Worm (Caenorhabditis elegans): ENCODE results near the gene nspc-20.

The nspc-20 gene

DNA sequence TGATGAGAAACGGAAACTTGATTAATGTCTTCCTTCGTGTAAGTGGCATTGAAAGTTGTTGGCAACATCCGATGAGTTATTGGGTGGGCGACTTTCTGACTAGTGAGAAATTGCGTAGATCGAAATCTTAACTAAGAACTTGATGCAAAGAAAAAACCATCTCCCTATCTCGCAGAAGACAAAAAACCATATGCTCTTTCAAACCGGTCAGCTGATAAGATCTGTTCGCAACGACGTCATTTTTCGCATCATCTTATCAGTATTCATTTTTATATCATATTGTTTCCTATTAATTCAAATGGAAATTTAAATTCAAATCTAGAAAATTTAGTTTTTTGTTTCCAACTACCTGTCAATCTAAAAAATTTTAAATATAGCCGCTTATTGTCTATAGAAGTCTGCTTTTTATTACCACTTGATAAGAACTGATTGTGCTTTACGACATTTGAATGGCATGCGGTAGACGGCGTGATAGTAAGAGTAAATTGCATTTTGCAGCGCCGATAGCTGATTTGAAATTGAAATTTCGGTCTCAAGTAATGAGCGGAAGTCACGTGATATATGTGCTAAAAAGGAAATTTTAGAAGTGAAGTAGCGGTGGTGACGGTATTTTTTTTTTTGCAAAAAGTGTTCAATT is 29.5 kb downstream of the nspc-20 start:
- TF ChIP-seq nhr-12 (tag; optimal IDR thresholded peaks at IDR 0.05) (no peak), cnd-1 (tag; optimal IDR thresholded peaks at IDR 0.05) (no peak)

DNA sequence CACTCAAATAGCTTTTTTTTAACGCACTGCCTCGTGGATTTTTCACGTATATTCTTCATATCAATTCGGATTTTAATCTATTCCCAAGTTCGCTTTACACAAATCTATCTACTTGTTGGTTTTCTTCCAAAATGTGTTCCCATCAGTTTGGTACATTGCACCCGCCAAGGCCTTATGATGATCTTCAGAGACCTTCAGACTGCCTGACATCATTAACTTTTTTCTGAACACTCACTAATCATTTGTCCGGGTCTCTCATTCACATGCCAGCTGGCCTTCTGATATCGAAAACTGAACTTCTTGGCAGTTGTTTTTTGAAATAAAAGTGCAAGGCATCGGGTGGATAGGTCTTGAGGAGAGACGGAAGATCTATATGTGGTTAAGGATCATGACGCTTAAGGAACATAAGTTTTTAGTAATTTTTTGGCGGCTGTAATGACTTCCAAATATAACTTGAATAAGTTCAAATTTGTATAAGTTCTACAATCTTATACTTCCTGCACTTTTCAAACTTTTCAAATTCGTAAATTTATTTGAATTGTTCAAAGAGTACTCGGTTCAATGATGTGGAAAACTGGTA is 30.1 kb downstream of the nspc-20 start:
- no peak for TF ChIP-seq blmp-1 (tag; optimal IDR thresholded peaks at IDR 0.05)
- no peak for TF ChIP-seq lin-13 (tag; optimal IDR thresholded peaks at IDR 0.05)
- TF ChIP-seq elt-1 (tag; optimal IDR thresholded peaks at IDR 0.05; ENCODE audit: borderline replicate concordance, insufficient read depth) = no peak
- no peak for TF ChIP-seq ceh-39 (tag; optimal IDR thresholded peaks at IDR 0.05)
- no peak for TF ChIP-seq zip-8 (tag; optimal IDR thresholded peaks at IDR 0.05)
- no peak for TF ChIP-seq mep-1 (tag; optimal IDR thresholded peaks at IDR 0.05)
- no peak for TF ChIP-seq tbx-8 (GFP tag; optimal IDR thresholded peaks at IDR 0.05)
- no peak for TF ChIP-seq drap-1 (GFP tag; optimal IDR thresholded peaks at IDR 0.05)
- TF ChIP-seq nhr-76 (tag; optimal IDR thresholded peaks at IDR 0.05) = no peak
- no peak for TF ChIP-seq sptf-1 (tag; optimal IDR thresholded peaks at IDR 0.05)
- TF ChIP-seq unc-120 (tag; optimal IDR thresholded peaks at IDR 0.05; ENCODE audit: poor library complexity, severe bottlenecking) = no peak
- TF ChIP-seq nhr-12 (tag; optimal IDR thresholded peaks at IDR 0.05) = no peak
- no peak for TF ChIP-seq hlh-1 (tag; optimal IDR thresholded peaks at IDR 0.05)

DNA sequence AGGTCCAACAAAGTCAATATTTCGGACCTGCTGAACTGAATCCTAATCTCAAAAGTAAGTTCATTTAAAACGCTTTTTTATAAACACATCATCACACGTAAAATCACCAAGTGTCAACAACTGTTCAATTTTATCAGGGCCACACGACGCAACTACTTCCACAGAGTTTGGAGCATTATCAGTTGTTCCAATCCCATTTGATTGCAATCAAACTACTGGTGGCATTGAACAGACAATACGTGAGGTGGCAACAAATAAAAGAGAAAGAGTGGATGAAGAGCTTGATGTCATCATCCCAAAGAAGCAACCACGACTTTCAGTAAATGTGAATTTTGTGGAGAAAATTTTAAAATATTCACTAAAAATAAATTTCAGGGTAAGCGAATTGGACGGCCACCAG is 33.5 kb downstream of the nspc-20 start:
- TF ChIP-seq ceh-83 (GFP tag; optimal IDR thresholded peaks at IDR 0.05) = no peak
- TF ChIP-seq nhr-76 (tag; optimal IDR thresholded peaks at IDR 0.05) = no peak
- TF ChIP-seq nhr-237 (tag; optimal IDR thresholded peaks at IDR 0.05) = no peak
- TF ChIP-seq hlh-1 (tag; optimal IDR thresholded peaks at IDR 0.05) = peak; percentile 49

DNA sequence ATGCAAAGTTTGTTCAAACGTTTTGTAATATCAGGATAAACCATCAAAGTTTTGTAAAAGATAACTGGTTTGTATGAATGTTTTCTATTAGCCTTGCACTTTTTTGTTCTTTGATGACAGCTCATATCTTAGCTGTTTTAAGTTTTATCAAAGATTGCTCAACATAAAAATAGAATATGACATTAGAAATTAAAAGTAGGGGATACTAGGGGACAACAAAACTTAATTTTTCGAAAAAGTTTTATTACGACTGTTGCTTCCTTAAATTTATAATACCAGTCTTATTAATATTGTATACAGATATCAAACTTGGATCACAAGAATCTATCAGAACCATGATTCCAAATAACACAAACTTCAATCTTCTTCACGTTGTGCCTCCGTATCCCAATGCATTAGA is 34.2 kb downstream of the nspc-20 start, which contains the start of gene ztf-14:
Gene ztf-14 (plus strand): TSS at position 301 of the 400 bp plus-strand sequence.
- TF ChIP-seq nhr-2 (tag; optimal IDR thresholded peaks at IDR 0.05) (no peak), snpc-4 (tag; optimal IDR thresholded peaks at IDR 0.05) (no peak), ces-1 (GFP tag; optimal IDR thresholded peaks at IDR 0.05) (no peak), lin-32 (GFP tag; optimal IDR thresholded peaks at IDR 0.05) (no peak), mls-2 (tag; optimal IDR thresholded peaks at IDR 0.05) (no peak), ceh-39 (tag; optimal IDR thresholded peaks at IDR 0.05) (no peak), unc-39 (tag; optimal IDR thresholded peaks at IDR 0.05) (no peak), hlh-1 (tag; optimal IDR thresholded peaks at IDR 0.05) (no peak), nhr-76 (tag; optimal IDR thresholded peaks at IDR 0.05) (no peak), nhr-237 (tag; optimal IDR thresholded peaks at IDR 0.05) (no peak), drap-1 (GFP tag; optimal IDR thresholded peaks at IDR 0.05) (no peak), ham-2 (GFP tag; optimal IDR thresholded peaks at IDR 0.05) (no peak), unc-120 (tag; optimal IDR thresholded peaks at IDR 0.05; ENCODE audit: poor library complexity, severe bottlenecking) (no peak), pha-4 (tag; optimal IDR thresholded peaks at IDR 0.05) (no peak), elt-1 (tag; optimal IDR thresholded peaks at IDR 0.05; ENCODE audit: borderline replicate concordance, insufficient read depth) (no peak), nhr-12 (tag; optimal IDR thresholded peaks at IDR 0.05) (no peak)

DNA sequence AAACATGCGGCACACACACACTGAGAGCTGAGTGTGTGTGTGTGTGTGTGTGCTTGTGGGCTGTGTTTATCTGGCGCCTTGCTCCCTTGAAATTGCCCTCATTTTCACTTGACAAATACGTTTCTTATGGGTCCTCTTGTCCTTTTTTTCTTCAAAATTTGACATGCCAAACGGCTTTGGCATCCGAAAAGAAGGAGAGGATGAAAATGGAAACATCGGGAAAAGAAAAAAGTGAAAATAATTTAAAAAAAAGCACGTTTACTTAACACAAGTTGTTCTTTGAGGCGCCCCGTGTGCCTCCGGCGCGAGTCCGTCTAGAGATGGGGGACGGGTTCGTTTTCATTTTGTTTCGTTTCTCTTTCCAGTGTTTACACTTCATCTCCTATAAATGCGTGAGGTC is 34.9 kb downstream of the nspc-20 start:
- TF ChIP-seq ceh-39 (tag; optimal IDR thresholded peaks at IDR 0.05) = no peak
- no peak for TF ChIP-seq elt-1 (tag; optimal IDR thresholded peaks at IDR 0.05; ENCODE audit: borderline replicate concordance, insufficient read depth)
- no peak for TF ChIP-seq nhr-76 (tag; optimal IDR thresholded peaks at IDR 0.05)
- TF ChIP-seq lin-13 (tag; optimal IDR thresholded peaks at IDR 0.05) = no peak
- TF ChIP-seq unc-120 (tag; optimal IDR thresholded peaks at IDR 0.05; ENCODE audit: poor library complexity, severe bottlenecking) = no peak
- no peak for TF ChIP-seq lin-32 (GFP tag; optimal IDR thresholded peaks at IDR 0.05)
- TF ChIP-seq elt-3 (tag; optimal IDR thresholded peaks at IDR 0.05) = no peak

DNA sequence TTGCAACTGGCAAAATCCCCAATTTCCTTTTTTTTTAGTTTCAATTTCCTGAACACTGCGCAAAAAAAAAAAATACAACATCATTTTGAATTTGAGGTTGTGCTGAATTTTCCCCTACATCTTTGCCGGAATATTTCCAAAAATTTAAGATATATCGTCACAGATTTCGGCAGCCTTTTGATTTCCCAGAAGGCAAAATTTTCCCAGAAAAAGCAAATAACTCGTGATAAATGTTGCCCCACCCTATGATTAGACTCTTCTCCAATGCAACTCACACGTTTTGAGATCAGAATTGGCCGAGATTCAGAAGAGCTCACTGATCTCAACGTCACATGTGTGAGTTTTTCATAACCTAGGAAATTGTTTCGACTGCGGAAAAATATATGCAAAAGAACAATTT is 37.6 kb downstream of the nspc-20 start:
- TF ChIP-seq cnd-1 (tag; optimal IDR thresholded peaks at IDR 0.05) (no peak), sem-2 (GFP tag; optimal IDR thresholded peaks at IDR 0.05) (no peak), mab-5 (tag; optimal IDR thresholded peaks at IDR 0.05) (no peak), mep-1 (tag; optimal IDR thresholded peaks at IDR 0.05) (no peak), ceh-43 (GFP tag; optimal IDR thresholded peaks at IDR 0.05) (no peak), nhr-2 (tag; optimal IDR thresholded peaks at IDR 0.05) (no peak), nhr-237 (tag; optimal IDR thresholded peaks at IDR 0.05) (no peak)
